Worm (Caenorhabditis elegans) whole organism, L2 larva: ENCODE measurements around the gene R11E3.1.

ENCODE experiments used
- R02D3.7 ChIP-seq: fragments of 150-350 bp; optimal IDR thresholded peaks from 2 replicates; lab custom pipeline; 2014; ENCODE audit warnings: missing biosample characterization, missing genetic modification characterization
- alr-1 ChIP-seq: fragments of 150-350 bp; optimal IDR thresholded peaks from 2 replicates; lab custom pipeline; 2014; ENCODE audit warnings: missing biosample characterization, missing genetic modification characterization
- ama-1 ChIP-seq: fragments of 150-350 bp; optimal IDR thresholded peaks from 2 replicates; lab custom pipeline; 2018; ENCODE audit warnings: inconsistent platforms
- dmd-4 ChIP-seq: sonication (generic microtip); optimal IDR thresholded peaks from 2 replicates; lab custom pipeline; 2017; ENCODE audit warnings: missing biosample characterization, missing genetic modification characterization
- elt-1 ChIP-seq: fragments of 150-350 bp; optimal IDR thresholded peaks from 2 replicates; lab custom pipeline; 2014; ENCODE audit warnings: missing biosample characterization, missing genetic modification characterization
- lin-39 ChIP-seq: fragments of 150-350 bp; optimal IDR thresholded peaks from 2 replicates; lab custom pipeline; 2014; ENCODE audit warnings: missing biosample characterization, missing genetic modification reagents, missing genetic modification characterization
- mdl-1 ChIP-seq, 2 experiments: fragments of 150-350 bp in 1 of 2; sonication (generic microtip) in 1 of 2; optimal IDR thresholded peaks; 2 replicates each; lab custom pipeline; 2017; ENCODE audit warnings: missing biosample characterization in 2 of 2, missing genetic modification characterization in 2 of 2
- nhr-11 ChIP-seq: fragments of 150-350 bp; optimal IDR thresholded peaks from 2 replicates; lab custom pipeline; 2014; ENCODE audit warnings: missing biosample characterization, missing genetic modification characterization
- nhr-25 ChIP-seq: fragments of 150-350 bp; sonication (generic microtip); optimal IDR thresholded peaks from 3 replicates; lab custom pipeline; 2014; ENCODE audit warnings: missing biosample characterization, missing genetic modification characterization
- nhr-77 ChIP-seq: fragments of 150-350 bp; optimal IDR thresholded peaks from 2 replicates; lab custom pipeline; 2014; ENCODE audit warnings: missing biosample characterization, missing genetic modification characterization
- skn-1 ChIP-seq: sonication (generic microtip); optimal IDR thresholded peaks from 2 replicates; lab custom pipeline; 2017; ENCODE audit warnings: missing biosample characterization, missing genetic modification characterization
- snpc-4 ChIP-seq: fragments of 150-350 bp; optimal IDR thresholded peaks from 2 replicates; lab custom pipeline; 2014; ENCODE audit warnings: missing biosample characterization, missing genetic modification characterization
- zag-1 ChIP-seq: fragments of 150-350 bp; optimal IDR thresholded peaks from 2 replicates; lab custom pipeline; 2014; ENCODE audit warnings: missing biosample characterization, missing genetic modification characterization

DNA sequence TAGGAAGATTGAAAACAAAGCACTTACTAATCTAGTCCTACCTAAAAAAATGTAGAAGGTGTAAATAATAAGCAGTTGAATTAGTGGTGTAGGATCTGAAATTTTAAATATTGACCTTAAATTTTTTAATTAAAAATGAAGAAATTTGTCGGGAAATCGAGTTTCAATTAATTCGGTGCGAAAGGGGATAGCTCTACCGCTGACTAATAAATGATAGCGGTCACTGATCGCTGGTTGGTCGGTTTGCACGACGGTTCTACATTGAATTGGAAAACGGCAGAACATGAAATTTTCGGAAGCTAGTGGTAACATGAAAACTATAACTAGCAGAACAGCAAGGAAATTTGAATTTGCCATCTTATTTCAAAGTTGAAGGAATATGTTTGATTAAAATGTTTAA lies 9.4 kb upstream of the R11E3.1 start, which contains the start of gene set-15:
- TF ChIP-seq R02D3.7 (tag; lab: Kevin White, UChicago) (no peak), nhr-11 (tag; lab: Kevin White, UChicago) (no peak), nhr-77 (tag; lab: Kevin White, UChicago) (no peak), skn-1 (tag; lab: Kevin White, UChicago) (no peak), mdl-1 (tag; optimal IDR thresholded peaks at IDR 0.05; lab: Kevin White, UChicago) (no peak), nhr-25 (tag; lab: Kevin White, UChicago) (no peak), elt-1 (tag; lab: Kevin White, UChicago) (no peak), zag-1 (no peak), snpc-4 (tag; lab: Kevin White, UChicago) (no peak), alr-1 (tag; lab: Kevin White, UChicago) (no peak), dmd-4 (tag; lab: Kevin White, UChicago) (no peak), ama-1 (lab: Kevin White, UChicago) (no peak), lin-39 (no peak)
